Worm (Caenorhabditis elegans) whole organism, L1 larva: ENCODE data around the gene atg-18.

ENCODE experiments used
- egl-27 ChIP-seq, 2 experiments: fragments of 150-350 bp in 1 of 2; sonication (generic microtip); optimal IDR thresholded peaks; 3 replicates each; lab custom pipeline; 2017 to 2018; ENCODE audit warnings: missing biosample characterization in 2 of 2, missing genetic modification characterization in 2 of 2, missing genetic modification reagents in 2 of 2
- nhr-84 ChIP-seq: sonication (generic microtip); optimal IDR thresholded peaks from 2 replicates; lab custom pipeline; 2017; ENCODE audit warnings: missing biosample characterization, missing genetic modification characterization

DNA sequence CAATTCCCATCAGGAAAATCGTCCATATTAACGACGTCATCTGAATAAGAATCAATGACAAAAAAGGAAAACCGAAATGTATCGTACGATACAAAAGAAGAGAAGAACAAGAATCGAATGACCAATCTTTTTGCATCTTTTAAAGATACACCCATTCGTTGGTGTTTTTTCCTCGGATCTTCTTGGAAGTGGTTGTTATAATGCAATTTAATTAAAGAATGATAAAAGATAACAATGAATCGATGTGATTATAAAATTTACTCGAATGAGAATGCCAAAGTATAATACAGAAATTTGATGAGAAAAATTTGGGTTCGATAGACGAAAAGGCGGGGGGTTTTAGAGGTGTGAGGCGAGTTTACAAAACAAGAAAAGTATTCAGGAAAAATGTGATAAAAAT lies 2.1 kb downstream of the atg-18 start, which contains the start of gene F41E6.12:
- no peak for TF ChIP-seq egl-27 (tag; optimal IDR thresholded peaks at IDR 0.05; lab: Kevin White, UChicago)
- TF ChIP-seq nhr-84: no peak
